Worm (Caenorhabditis elegans): Measurements from ENCODE around the gene F25F2.1.

F25F2.1 gene

DNA sequence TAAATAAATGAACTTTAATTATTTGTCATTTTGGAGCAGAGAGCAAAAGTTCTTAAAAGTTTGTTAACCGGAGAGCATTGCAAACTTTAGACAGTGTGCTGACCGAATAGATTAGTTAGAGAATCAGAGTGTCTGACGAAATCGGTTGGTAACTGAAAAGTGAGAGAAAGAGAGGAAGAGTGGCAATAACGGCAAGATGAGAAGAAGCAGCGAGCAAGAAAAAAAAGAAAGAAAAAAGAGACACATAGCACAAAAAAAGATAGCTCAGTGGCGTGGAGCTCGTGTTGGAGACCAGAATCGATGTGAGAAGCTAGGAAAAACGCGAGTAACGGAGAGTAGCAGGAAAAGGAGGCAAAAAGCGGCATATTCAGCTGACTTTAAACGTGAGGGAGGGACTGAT, 4.3 kb upstream of the F25F2.1 start (continued):
- TF ChIP-seq nhr-42 (GFP tag; IDR thresholded peaks at IDR 0.05) (no peak), nhr-76 (tag; optimal IDR thresholded peaks at IDR 0.05) (no peak), Y5F2A.4 (GFP tag; optimal IDR thresholded peaks at IDR 0.05) (no peak), ctbp-1 (GFP tag; IDR thresholded peaks at IDR 0.05) (no peak), zag-1 (tag; optimal IDR thresholded peaks at IDR 0.05) (no peak), nhr-25 (tag; optimal IDR thresholded peaks at IDR 0.05; ENCODE audit: borderline replicate concordance, insufficient read depth) (no peak), ceh-82 (tag; optimal IDR thresholded peaks at IDR 0.05) (no peak), nhr-237 (tag; optimal IDR thresholded peaks at IDR 0.05) (no peak), dve-1 (tag; optimal IDR thresholded peaks at IDR 0.05; ENCODE audit: insufficient read depth) (peak; percentile 27)

DNA sequence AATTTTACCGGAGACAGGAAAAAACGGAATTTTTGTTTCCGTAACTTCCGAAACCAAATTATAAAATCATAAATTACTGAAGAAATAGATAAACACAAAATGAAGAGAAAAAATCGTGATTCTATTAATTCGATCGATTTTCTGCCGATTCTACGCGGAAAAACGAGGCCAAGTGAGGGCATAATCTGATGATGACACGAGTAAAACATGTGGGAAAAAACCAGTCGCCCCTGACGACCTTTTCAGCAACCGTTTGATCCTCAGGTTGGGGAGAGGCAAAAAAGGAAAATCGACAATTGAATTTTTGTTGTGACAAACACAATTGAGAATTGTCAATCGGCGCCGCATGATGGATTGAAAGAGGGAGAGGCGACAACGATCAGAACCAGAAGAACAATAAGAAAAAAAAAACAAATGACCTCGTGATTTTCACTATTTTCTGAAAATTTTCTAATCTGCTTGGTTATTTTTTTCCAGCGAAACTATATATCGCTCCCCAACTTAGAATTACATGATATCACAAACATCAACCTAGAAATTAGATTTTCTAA, 3.6 kb upstream of the F25F2.1 start:
- TF ChIP-seq fkh-10 (GFP tag; optimal IDR thresholded peaks at IDR 0.05) (no peak), hlh-30 (tag; optimal IDR thresholded peaks at IDR 0.05; ENCODE audit: insufficient read depth) (peak; percentile 56), daf-16 (GFP tag; optimal IDR thresholded peaks at IDR 0.05) (no peak), daf-16 (tag; optimal IDR thresholded peaks at IDR 0.05) (peak; percentile 0), zfp-2 (tag; optimal IDR thresholded peaks at IDR 0.05) (no peak), mxl-3 (GFP tag; optimal IDR thresholded peaks at IDR 0.05) (peak; percentile 39), dmd-6 (GFP tag; IDR thresholded peaks at IDR 0.05) (peak; percentile 23; the same call in 1 of the 2 replicates), nhr-77 (tag; optimal IDR thresholded peaks at IDR 0.05) (no peak), aha-1 (tag) (peak; percentile 78), mdt-29 (GFP tag; IDR thresholded peaks at IDR 0.05) (0 out of 2 replicates have a peak, but pooled peaks have one; percentile 12), tra-1 (GFP tag; IDR thresholded peaks at IDR 0.05) (no peak)

DNA sequence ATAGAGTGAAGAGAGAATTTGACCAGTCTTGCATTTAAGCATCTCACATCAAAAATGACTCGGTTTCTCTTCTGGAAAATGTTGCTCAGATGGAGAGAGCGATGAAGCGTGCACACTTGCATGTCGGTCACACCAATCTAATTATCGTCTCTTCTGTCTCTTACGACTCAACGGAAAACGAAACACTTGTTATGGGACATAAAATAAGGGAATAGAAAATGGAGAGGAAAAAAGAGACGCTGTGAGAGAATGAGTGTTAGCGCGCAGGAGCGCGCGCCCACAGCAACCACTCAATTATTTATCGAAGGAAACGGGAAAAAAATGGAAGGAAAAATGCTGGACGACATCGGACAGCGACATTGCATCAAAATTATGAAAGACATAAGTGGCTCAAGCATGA, 2.9 kb upstream of the F25F2.1 start:
- TF ChIP-seq daf-12 (tag; optimal IDR thresholded peaks at IDR 0.05) (no peak), F10B5.3 (tag; optimal IDR thresholded peaks at IDR 0.05) (no peak), dpl-1 (GFP tag; optimal IDR thresholded peaks at IDR 0.05) (no peak), nhr-6 (tag; optimal IDR thresholded peaks at IDR 0.05) (no peak), mdt-29 (GFP tag; IDR thresholded peaks at IDR 0.05) (no peak), fkh-10 (GFP tag; optimal IDR thresholded peaks at IDR 0.05) (peak; percentile 66), ztf-7 (tag; optimal IDR thresholded peaks at IDR 0.05) (no peak), aly-2 (tag; optimal IDR thresholded peaks at IDR 0.05) (no peak), attf-4 (tag; optimal IDR thresholded peaks at IDR 0.05) (no peak), ZK546.5 (tag; optimal IDR thresholded peaks at IDR 0.05) (no peak), T26A8.4 (GFP tag; IDR thresholded peaks at IDR 0.05) (0 out of 2 replicates have a peak, but pooled peaks have one; percentile 31), spr-1 (tag; optimal IDR thresholded peaks at IDR 0.05) (no peak), madf-5 (GFP tag; IDR thresholded peaks at IDR 0.05) (no peak), ztf-11 (tag; optimal IDR thresholded peaks at IDR 0.05) (no peak), php-3 (GFP tag; IDR thresholded peaks at IDR 0.05) (no peak), nhr-48 (tag; optimal IDR thresholded peaks at IDR 0.05) (no peak), dmd-9 (GFP tag; IDR thresholded peaks at IDR 0.05) (no peak), nhr-77 (tag; optimal IDR thresholded peaks at IDR 0.05) (no peak), vab-7 (GFP tag; IDR thresholded peaks at IDR 0.05) (peak; percentile 39; the same call in 1 of the 2 replicates), nhr-111 (GFP tag; optimal IDR thresholded peaks at IDR 0.05) (no peak), pha-4 (GFP tag; IDR thresholded peaks at IDR 0.05) (no peak), pha-4 (tag; optimal IDR thresholded peaks at IDR 0.05) (no peak), nhr-10 (tag; optimal IDR thresholded peaks at IDR 0.05) (no peak), unc-39 (tag; optimal IDR thresholded peaks at IDR 0.05) (no peak), rbr-2 (tag; optimal IDR thresholded peaks at IDR 0.05) (no peak), hlh-11 (tag; optimal IDR thresholded peaks at IDR 0.05) (no peak), Y75B8A.6 (GFP tag; IDR thresholded peaks at IDR 0.05) (no peak), lin-13 (GFP tag; optimal IDR thresholded peaks at IDR 0.05) (no peak), nhr-102 (tag; optimal IDR thresholded peaks at IDR 0.05) (no peak), jun-1 (tag; optimal IDR thresholded peaks at IDR 0.05) (no peak), dmd-6 (GFP tag; IDR thresholded peaks at IDR 0.05) (no peak), ama-1 (optimal IDR thresholded peaks at IDR 0.05) (no peak), lim-7 (GFP tag; IDR thresholded peaks at IDR 0.05) (no peak), nhr-11 (tag; optimal IDR thresholded peaks at IDR 0.05) (no peak)
